Worm (Caenorhabditis elegans) whole organism, young adult: ENCODE results near the gene tbx-9.
"Not testable (repeated sequence)": the region's sequence is repeated elsewhere in the genome, so short reads cannot be mapped to it uniquely, and the experiment has no call there.

Source experiments
- B0035.1 ChIP-seq: sonication (generic microtip); optimal IDR thresholded peaks from 2 replicates; lab custom pipeline; 2016; ENCODE audit warnings: missing genetic modification characterization, mild to moderate bottlenecking, missing compliant biosample characterization, missing genotype, missing genetic modification reagents
- B0261.1 ChIP-seq: sonication (generic microtip); optimal IDR thresholded peaks from 2 replicates; lab custom pipeline; 2016; ENCODE audit warnings: mild to moderate bottlenecking, missing genetic modification characterization, moderate library complexity, missing compliant biosample characterization
- B0336.3 ChIP-seq: fragments of 200-800 bp; sonication (Bioruptor generic); IDR thresholded peaks from 2 replicates; pipeline ENCODE4 v1.3.6; 2022; ENCODE audit warnings: missing genetic modification characterization, missing compliant biosample characterization
- F10E7.11 ChIP-seq: sonication (generic microtip); optimal IDR thresholded peaks from 2 replicates; lab custom pipeline; 2017; ENCODE audit warnings: mild to moderate bottlenecking, missing genetic modification characterization, moderate library complexity, missing compliant biosample characterization
- F22D6.2 ChIP-seq: sonication (generic microtip); optimal IDR thresholded peaks from 2 replicates; lab custom pipeline; 2016; ENCODE audit warnings: mild to moderate bottlenecking, missing genetic modification characterization, missing compliant biosample characterization
- F23B12.7 ChIP-seq: sonication (generic microtip); optimal IDR thresholded peaks from 2 replicates; lab custom pipeline; 2017; ENCODE audit warnings: missing genetic modification characterization, mild to moderate bottlenecking, missing compliant biosample characterization, antibody characterized with exemption, moderate library complexity; ENCODE audit not compliant: insufficient read depth
- F37B4.10 ChIP-seq: fragments of 200-800 bp; sonication (Bioruptor generic); IDR thresholded peaks from 2 replicates; pipeline ENCODE4 v1.3.6; 2022; ENCODE audit warnings: missing genetic modification characterization, missing compliant biosample characterization
- K12H6.12 ChIP-seq: fragments of 200-800 bp; sonication (Bioruptor generic); optimal IDR thresholded peaks from 2 replicates; lab custom pipeline; 2018; ENCODE audit warnings: mild to moderate bottlenecking, missing genetic modification characterization, missing compliant biosample characterization
- Y67H2A.10 ChIP-seq: fragments of 200-800 bp; sonication (Bioruptor generic); conservative IDR thresholded peaks from 2 replicates; pipeline ENCODE4 v1.3.6; 2022; ENCODE audit warnings: missing genetic modification reagents, missing genetic modification characterization, missing compliant biosample characterization
- Y79H2A.3 ChIP-seq: fragments of 200-800 bp; sonication (Bioruptor generic); conservative IDR thresholded peaks from 2 replicates; pipeline ENCODE4 v1.3.6; 2022; ENCODE audit warnings: missing genetic modification reagents, missing genetic modification characterization, missing compliant biosample characterization
- akir-1 ChIP-seq: fragments of 200-800 bp; sonication (Bioruptor generic); optimal IDR thresholded peaks from 2 replicates; lab custom pipeline; 2018; ENCODE audit warnings: mild to moderate bottlenecking, missing genetic modification characterization, moderate library complexity, missing compliant biosample characterization
- ama-1 ChIP-seq, 3 experiments: fragments of 150-350 bp in 1 of 3; sonication (generic microtip) in 2 of 3; optimal IDR thresholded peaks; 2 replicates each; lab custom pipeline; 2014 to 2018; ENCODE audit warnings: missing biosample characterization in 2 of 3, missing genetic modification characterization in 2 of 3, missing genetic modification reagents in 2 of 3
- aptf-2 ChIP-seq: fragments of 200-800 bp; sonication (Bioruptor generic); conservative IDR thresholded peaks from 2 replicates; pipeline ENCODE4 v1.3.6; 2022; ENCODE audit warnings: missing genetic modification reagents, missing genetic modification characterization, missing compliant biosample characterization
- ceh-40 ChIP-seq: fragments of 200-800 bp; sonication (Bioruptor generic); IDR thresholded peaks from 2 replicates; pipeline ENCODE4 v1.3.6; 2022; ENCODE audit warnings: missing genetic modification characterization, missing compliant biosample characterization
- ceh-79 ChIP-seq: sonication (generic microtip); optimal IDR thresholded peaks from 2 replicates; lab custom pipeline; 2017; ENCODE audit warnings: mild to moderate bottlenecking, missing genetic modification characterization, missing compliant biosample characterization
- ceh-91 ChIP-seq: fragments of 200-800 bp; sonication (Bioruptor generic); IDR thresholded peaks from 2 replicates; pipeline ENCODE4 v1.3.6; 2022; ENCODE audit warnings: missing genetic modification reagents, missing genetic modification characterization, missing compliant biosample characterization
- dox-1 ChIP-seq: fragments of 200-800 bp; sonication (Bioruptor generic); IDR thresholded peaks from 2 replicates; pipeline ENCODE4 v1.3.6; 2022; ENCODE audit warnings: missing genetic modification reagents, missing genetic modification characterization, missing compliant biosample characterization
- dpff-1 ChIP-seq: sonication (generic microtip); optimal IDR thresholded peaks from 2 replicates; lab custom pipeline; 2017; ENCODE audit warnings: mild to moderate bottlenecking, missing genetic modification characterization, missing compliant biosample characterization
- egrh-3 ChIP-seq: fragments of 200-800 bp; sonication (Bioruptor generic); IDR thresholded peaks from 2 replicates; pipeline ENCODE4 v1.3.6; 2022; ENCODE audit warnings: missing genetic modification reagents, missing genetic modification characterization, missing compliant biosample characterization
- ets-4 ChIP-seq: fragments of 200-800 bp; sonication (Bioruptor generic); optimal IDR thresholded peaks from 2 replicates; lab custom pipeline; 2018; ENCODE audit warnings: mild to moderate bottlenecking, missing genetic modification characterization, missing compliant biosample characterization
- fkh-3 ChIP-seq: sonication (generic microtip); optimal IDR thresholded peaks from 2 replicates; lab custom pipeline; 2016; ENCODE audit warnings: mild to moderate bottlenecking, missing genetic modification characterization, missing compliant biosample characterization
- him-1 ChIP-seq: sonication (generic microtip); optimal IDR thresholded peaks from 2 replicates; lab custom pipeline; 2016; ENCODE audit warnings: missing genotype, missing genetic modification reagents, missing genetic modification characterization, missing compliant biosample characterization
- hmg-1.2 ChIP-seq: fragments of 200-800 bp; sonication (Bioruptor generic); IDR thresholded peaks from 2 replicates; pipeline ENCODE4 v1.3.6; 2022; ENCODE audit warnings: missing genetic modification reagents, missing genetic modification characterization, missing compliant biosample characterization
- hmg-20 ChIP-seq: fragments of 200-800 bp; sonication (Bioruptor generic); IDR thresholded peaks from 2 replicates; pipeline ENCODE4 v1.3.6; 2022; ENCODE audit warnings: missing genetic modification reagents, missing genetic modification characterization, missing compliant biosample characterization
- hrde-1 ChIP-seq: sonication (generic microtip); optimal IDR thresholded peaks from 2 replicates; lab custom pipeline; 2016; ENCODE audit warnings: missing genetic modification characterization, mild to moderate bottlenecking, missing compliant biosample characterization, moderate library complexity, missing genotype, missing genetic modification reagents, borderline replicate concordance
- let-607 ChIP-seq, 2 experiments: fragments of 200-800 bp in 1 of 2; sonication (Bioruptor generic) in 1 of 2; sonication (generic microtip) in 1 of 2; optimal IDR thresholded peaks; 2 replicates each; lab custom pipeline; 2016 to 2018; ENCODE audit warnings: mild to moderate bottlenecking in 2 of 2, missing compliant biosample characterization in 2 of 2, missing genetic modification characterization in 2 of 2, moderate library complexity in 2 of 2, missing genotype in 1 of 2
- lin-54 ChIP-seq: fragments of 200-800 bp; sonication (Bioruptor generic); optimal IDR thresholded peaks from 2 replicates; lab custom pipeline; 2018; ENCODE audit warnings: mild to moderate bottlenecking, missing genetic modification characterization, missing compliant biosample characterization
- lir-1 ChIP-seq: fragments of 200-800 bp; sonication (Bioruptor generic); conservative IDR thresholded peaks from 2 replicates; pipeline ENCODE4 v1.3.6; 2022; ENCODE audit warnings: missing genetic modification reagents, missing genetic modification characterization, missing compliant biosample characterization
- madf-10 ChIP-seq: sonication (generic microtip); optimal IDR thresholded peaks from 2 replicates; lab custom pipeline; 2016; ENCODE audit warnings: mild to moderate bottlenecking, missing genetic modification characterization, missing compliant biosample characterization
- madf-3 ChIP-seq: fragments of 200-800 bp; sonication (Bioruptor generic); IDR thresholded peaks from 2 replicates; pipeline ENCODE4 v1.3.6; 2022; ENCODE audit warnings: missing genetic modification reagents, missing genetic modification characterization, missing compliant biosample characterization
- mcd-1 ChIP-seq: fragments of 200-800 bp; sonication (Bioruptor generic); IDR thresholded peaks from 2 replicates; pipeline ENCODE4 v1.3.6; 2022; ENCODE audit warnings: missing genetic modification reagents, missing genetic modification characterization, missing compliant biosample characterization
- nfya-2 ChIP-seq: fragments of 200-800 bp; sonication (Bioruptor generic); IDR thresholded peaks from 2 replicates; pipeline ENCODE4 v1.3.6; 2022; ENCODE audit warnings: missing genetic modification reagents, missing genetic modification characterization, missing compliant biosample characterization
- nhr-179 ChIP-seq: sonication (generic microtip); optimal IDR thresholded peaks from 2 replicates; lab custom pipeline; 2016; ENCODE audit warnings: mild to moderate bottlenecking, missing genetic modification characterization, missing compliant biosample characterization
- nhr-90 ChIP-seq: sonication (generic microtip); optimal IDR thresholded peaks from 2 replicates; lab custom pipeline; 2016; ENCODE audit warnings: missing genotype, mild to moderate bottlenecking, missing genetic modification characterization, missing compliant biosample characterization
- pbrm-1 ChIP-seq: fragments of 200-800 bp; sonication (Bioruptor generic); IDR thresholded peaks from 2 replicates; pipeline ENCODE4 v1.3.6; 2022; ENCODE audit warnings: missing genetic modification reagents, missing genetic modification characterization, missing compliant biosample characterization
- snpc-3.4 ChIP-seq: sonication (generic microtip); optimal IDR thresholded peaks from 2 replicates; lab custom pipeline; 2017; ENCODE audit warnings: missing genetic modification characterization, mild to moderate bottlenecking, missing compliant biosample characterization, antibody characterized with exemption, moderate library complexity, missing genotype, missing genetic modification reagents
- snpc-4 ChIP-seq, 5 experiments: fragments of 150-350 bp in 1 of 5; sonication (generic microtip) in 4 of 5; optimal IDR thresholded peaks; 2 replicates each; lab custom pipeline; 2014 to 2018; ENCODE audit warnings: missing genetic modification characterization in 5 of 5, missing biosample characterization in 3 of 5, antibody characterized with exemption in 2 of 5, mild to moderate bottlenecking in 2 of 5, missing compliant biosample characterization in 2 of 5, missing genotype in 2 of 5, moderate library complexity in 2 of 5, missing genetic modification reagents in 1 of 5
- tbp1 ChIP-seq: fragments of 200-800 bp; sonication (Bioruptor generic); optimal IDR thresholded peaks from 2 replicates; lab custom pipeline; 2018; ENCODE audit warnings: mild to moderate bottlenecking, missing genetic modification characterization, missing compliant biosample characterization
- unc-62 ChIP-seq: fragments of 150-350 bp; optimal IDR thresholded peaks from 2 replicates; lab custom pipeline; 2014; ENCODE audit warnings: missing biosample characterization, missing genetic modification reagents, missing genetic modification characterization
- xnd-1 ChIP-seq: sonication (generic microtip); optimal IDR thresholded peaks from 2 replicates; lab custom pipeline; 2016; ENCODE audit warnings: missing genotype, missing genetic modification reagents, missing genetic modification characterization, missing compliant biosample characterization
- zfh-2 ChIP-seq: fragments of 200-800 bp; sonication (Bioruptor generic); conservative IDR thresholded peaks from 2 replicates; pipeline ENCODE4 v1.3.6; 2022; ENCODE audit warnings: missing genetic modification reagents, missing genetic modification characterization, missing compliant biosample characterization
- ztf-18 ChIP-seq: sonication (generic microtip); optimal IDR thresholded peaks from 2 replicates; lab custom pipeline; 2016; ENCODE audit warnings: missing genotype, mild to moderate bottlenecking, missing genetic modification characterization, missing compliant biosample characterization
- ztf-25 ChIP-seq: fragments of 200-800 bp; sonication (Bioruptor generic); IDR thresholded peaks from 2 replicates; pipeline ENCODE4 v1.3.6; 2022; ENCODE audit warnings: missing genetic modification reagents, missing genetic modification characterization, missing compliant biosample characterization
- ztf-26 ChIP-seq: sonication (generic microtip); optimal IDR thresholded peaks from 2 replicates; lab custom pipeline; 2017; ENCODE audit warnings: missing genetic modification characterization, missing compliant biosample characterization

The tbx-9 gene

ce11 chrIII:10320228-10320705, 21.4 kb downstream of the tbx-9 start (continued):
- TF ChIP-seq madf-3 (GFP tag; lab: Robert Waterston, UW) (0 out of 2 replicates have a peak, but pooled peaks have one; percentile 10), xnd-1 (tag; lab: Kevin White, UChicago) (peak; percentile 44), ceh-91 (GFP tag; lab: Robert Waterston, UW) (peak; percentile 75), hmg-1.2 (GFP tag; lab: Robert Waterston, UW) (peak; percentile 49), B0336.3 (0 out of 2 replicates have a peak, but pooled peaks have one; percentile 9), Y67H2A.10 (GFP tag; lab: Robert Waterston, UW) (0 out of 2 replicates have a peak, but pooled peaks have one; percentile 31), pbrm-1 (GFP tag; lab: Robert Waterston, UW) (peak; percentile 64; the same call in 1 of the 2 replicates), egrh-3 (GFP tag; lab: Robert Waterston, UW) (peak; percentile 59), Y79H2A.3 (GFP tag; lab: Robert Waterston, UW) (peak; percentile 41; the same call in 1 of the 2 replicates), tbp1 (GFP tag; lab: Kevin White, UChicago) (peak; percentile 6), mcd-1 (GFP tag; lab: Robert Waterston, UW) (peak; percentile 76), snpc-4 (tag; optimal IDR thresholded peaks at IDR 0.05; lab: Kevin White, UChicago) (peak in 1 of 4 experiments; percentile 15)
- not testable (repeated sequence) for TF ChIP-seq snpc-4 (GFP tag; optimal IDR thresholded peaks at IDR 0.05; lab: Kevin White, UChicago)

ce11 chrIII:10318755-10319154, 22.9 kb downstream of the tbx-9 start, which contains the start of gene unc-69:
TSS of gene unc-69 (plus strand) at chrIII:10318939.
- TF ChIP-seq him-1, result no peak
- TF ChIP-seq F22D6.2 (tag; lab: Kevin White, UChicago), result no peak
- no peak for TF ChIP-seq hrde-1 (tag; lab: Kevin White, UChicago)
- TF ChIP-seq ztf-18 (tag; lab: Kevin White, UChicago), result peak; percentile 33
- no peak for TF ChIP-seq nfya-2
- no peak for TF ChIP-seq fkh-3 (tag; lab: Kevin White, UChicago)
- no peak for TF ChIP-seq tbp1 (GFP tag; lab: Kevin White, UChicago)
- TF ChIP-seq aptf-2 (GFP tag; lab: Robert Waterston, UW), result no peak
- no peak for TF ChIP-seq ets-4 (GFP tag; lab: Kevin White, UChicago)
- no peak for TF ChIP-seq ztf-25 (GFP tag; lab: Robert Waterston, UW)
- no peak for TF ChIP-seq ceh-40
- TF ChIP-seq F10E7.11 (tag; lab: Kevin White, UChicago), result no peak
- TF ChIP-seq F37B4.10 (GFP tag; lab: Robert Waterston, UW), result no peak
- TF ChIP-seq ama-1 (optimal IDR thresholded peaks at IDR 0.05; lab: Kevin White, UChicago), result no peak
- no peak for TF ChIP-seq ama-1 (GFP tag; optimal IDR thresholded peaks at IDR 0.05; lab: Kevin White, UChicago)
- TF ChIP-seq madf-10, result no peak
- TF ChIP-seq dpff-1, result no peak
- no peak for TF ChIP-seq zfh-2 (GFP tag; lab: Robert Waterston, UW)
- no peak for TF ChIP-seq ztf-26 (tag; lab: Kevin White, UChicago)
- TF ChIP-seq ceh-79 (tag; lab: Kevin White, UChicago), result no peak
- TF ChIP-seq unc-62 (GFP tag; lab: Kevin White, UChicago), result no peak
- TF ChIP-seq F23B12.7, result peak; percentile 43
- no peak for TF ChIP-seq hmg-20 (GFP tag; lab: Robert Waterston, UW)
- TF ChIP-seq lir-1 (GFP tag; lab: Robert Waterston, UW), result no peak
- no peak for TF ChIP-seq B0035.1 (tag; lab: Kevin White, UChicago)
- TF ChIP-seq nhr-90 (tag; lab: Kevin White, UChicago), result no peak
- TF ChIP-seq snpc-4 (GFP tag; optimal IDR thresholded peaks at IDR 0.05; lab: Kevin White, UChicago), result no peak
- peak in 3 of 4 experiments; percentile 6 to 28 (median 7) for TF ChIP-seq snpc-4 (tag; optimal IDR thresholded peaks at IDR 0.05; lab: Kevin White, UChicago)
- peak; percentile 9 for TF ChIP-seq snpc-3.4 (tag; lab: Kevin White, UChicago)
- no peak for TF ChIP-seq ceh-91 (GFP tag; lab: Robert Waterston, UW)
- no peak for TF ChIP-seq B0261.1 (tag; lab: Kevin White, UChicago)
- peak; percentile 95 for TF ChIP-seq hmg-1.2 (GFP tag; lab: Robert Waterston, UW)
- TF ChIP-seq K12H6.12, result no peak
- peak; percentile 12 to 48 for TF ChIP-seq let-607 (tag; optimal IDR thresholded peaks at IDR 0.05; lab: Kevin White, UChicago)
- peak; percentile 28 for TF ChIP-seq lin-54 (GFP tag; lab: Kevin White, UChicago)
- peak; percentile 88 for TF ChIP-seq mcd-1 (GFP tag; lab: Robert Waterston, UW)
- 0 out of 2 replicates have a peak, but pooled peaks have one; percentile 24 for TF ChIP-seq dox-1
- TF ChIP-seq nhr-179, result no peak
- no peak for TF ChIP-seq akir-1 (GFP tag; lab: Kevin White, UChicago)
